Worm (Caenorhabditis elegans) whole organism, L4/young adult: ENCODE data around the gene lron-1.

Experiments
- W03F9.2 ChIP-seq: fragments of 150-350 bp; optimal IDR thresholded peaks from 2 replicates; lab custom pipeline; 2014; ENCODE audit warnings: missing biosample characterization, missing genetic modification characterization
- dao-5 ChIP-seq: sonication (generic microtip); optimal IDR thresholded peaks from 2 replicates; lab custom pipeline; 2016; ENCODE audit warnings: missing genotype, missing genetic modification characterization, moderate library complexity, missing compliant biosample characterization
- him-1 ChIP-seq: sonication (generic microtip); optimal IDR thresholded peaks from 2 replicates; lab custom pipeline; 2016; ENCODE audit warnings: missing genotype, missing genetic modification reagents, missing genetic modification characterization, missing compliant biosample characterization

lron-1 gene

ce11 chrX:14568258-14568763, 4.2 kb upstream of the lron-1 start:
- TF ChIP-seq dao-5, result no peak
- TF ChIP-seq him-1 (tag; lab: Kevin White, UChicago), result no peak
- no peak for TF ChIP-seq W03F9.2

ce11 chrX:14571277-14571676, 1.2 kb upstream of the lron-1 start:
- TF ChIP-seq dao-5 (no peak), him-1 (tag; lab: Kevin White, UChicago) (no peak), W03F9.2 (no peak)

ce11 chrX:14575920-14576319, 3.4 kb downstream of the lron-1 start:
- TF ChIP-seq W03F9.2, result no peak
- TF ChIP-seq dao-5, result no peak
- TF ChIP-seq him-1 (tag; lab: Kevin White, UChicago), result no peak

ce11 chrX:14577579-14578127, 5.1 kb downstream of the lron-1 start, which contains the start of gene let-4:
Gene let-4, plus strand, starts transcription at chrX:14577935.
- TF ChIP-seq dao-5, result no peak
- TF ChIP-seq W03F9.2, result no peak
- TF ChIP-seq him-1 (tag; lab: Kevin White, UChicago), result no peak

- TF ChIP-seq him-1 (tag; lab: Kevin White, UChicago) (no peak), W03F9.2 (no peak), dao-5 (no peak)
Measured at ce11 chrX:14580853-14581252, 8.3 kb downstream of the lron-1 start.

ce11 chrX:14581429-14581828, 8.9 kb downstream of the lron-1 start, which contains the start of gene sym-1:
Gene sym-1, plus strand, starts transcription at chrX:14581622.
- no peak for TF ChIP-seq him-1 (tag; lab: Kevin White, UChicago)
- no peak for TF ChIP-seq W03F9.2
- no peak for TF ChIP-seq dao-5

- TF ChIP-seq dao-5, result no peak
Measured at ce11 chrX:14584335-14584734, 11.8 kb downstream of the lron-1 start.

- TF ChIP-seq dao-5, result no peak
- TF ChIP-seq W03F9.2, result no peak
- TF ChIP-seq him-1 (tag; lab: Kevin White, UChicago), result no peak
Measured at ce11 chrX:14589051-14589736, 16.7 kb downstream of the lron-1 start, which contains the start of the genes C44H4.4 and tap-1. Gene C44H4.4, minus strand, starts transcription at chrX:14589101. Gene tap-1, plus strand, starts transcription at chrX:14589624.

- no peak for TF ChIP-seq W03F9.2
- TF ChIP-seq dao-5, result no peak
- no peak for TF ChIP-seq him-1 (tag; lab: Kevin White, UChicago)
Measured at ce11 chrX:14593206-14593605, 20.7 kb downstream of the lron-1 start.

ce11 chrX:14594825-14595224, 22.3 kb downstream of the lron-1 start, which contains the start of gene C44H4.8:
Gene C44H4.8, plus strand, starts transcription at chrX:14595125.
- TF ChIP-seq dao-5, result no peak
- no peak for TF ChIP-seq W03F9.2
- no peak for TF ChIP-seq him-1 (tag; lab: Kevin White, UChicago)

- TF ChIP-seq dao-5, result no peak
- no peak for TF ChIP-seq W03F9.2
- TF ChIP-seq him-1 (tag; lab: Kevin White, UChicago), result no peak
Measured at ce11 chrX:14599245-14599644, 26.7 kb downstream of the lron-1 start, which contains the start of gene C44H4.6. Gene C44H4.6, minus strand, starts transcription at chrX:14599345.

- TF ChIP-seq W03F9.2, result no peak
- peak; percentile 23 for TF ChIP-seq him-1 (tag; lab: Kevin White, UChicago)
Measured at ce11 chrX:14602676-14603075, 30.2 kb downstream of the lron-1 start, which contains the start of gene eor-2. Gene eor-2, plus strand, starts transcription at chrX:14603017.

ce11 chrX:14607770-14608169, 35.3 kb downstream of the lron-1 start:
- TF ChIP-seq dao-5 (no peak), him-1 (tag; lab: Kevin White, UChicago) (no peak), W03F9.2 (no peak)

ce11 chrX:14610093-14610763, 37.7 kb downstream of the lron-1 start:
- no peak for TF ChIP-seq W03F9.2
- TF ChIP-seq dao-5, result no peak
- no peak for TF ChIP-seq him-1 (tag; lab: Kevin White, UChicago)

- TF ChIP-seq W03F9.2, result no peak
Measured at ce11 chrX:14611074-14611473, 38.6 kb downstream of the lron-1 start, which contains the start of gene rbc-1. Gene rbc-1, plus strand, starts transcription at chrX:14611374.
